Worm (Caenorhabditis elegans) whole organism, L2 larva: ENCODE results near the gene gcy-29.

Experiments
- C34F6.9 ChIP-seq: fragments of 150-350 bp; optimal IDR thresholded peaks from 2 replicates; lab custom pipeline; 2014; ENCODE audit warnings: missing biosample characterization, missing genetic modification characterization
- F13H6.1 ChIP-seq: sonication (generic microtip); optimal IDR thresholded peaks from 2 replicates; lab custom pipeline; 2016; ENCODE audit warnings: missing genetic modification characterization, missing compliant biosample characterization
- R02D3.7 ChIP-seq: fragments of 150-350 bp; optimal IDR thresholded peaks from 2 replicates; lab custom pipeline; 2014; ENCODE audit warnings: missing biosample characterization, missing genetic modification characterization
- Y55F3AM.14 ChIP-seq: fragments of 200-800 bp; sonication (Bioruptor generic); optimal IDR thresholded peaks from 2 replicates; lab custom pipeline; 2018; ENCODE audit warnings: mild to moderate bottlenecking, missing genetic modification characterization, missing compliant biosample characterization
- ZK546.5 ChIP-seq: sonication (generic microtip); optimal IDR thresholded peaks from 2 replicates; lab custom pipeline; 2017; ENCODE audit warnings: missing biosample characterization, missing genetic modification characterization
- alr-1 ChIP-seq: fragments of 150-350 bp; optimal IDR thresholded peaks from 2 replicates; lab custom pipeline; 2014; ENCODE audit warnings: missing biosample characterization, missing genetic modification characterization
- ama-1 ChIP-seq: fragments of 150-350 bp; optimal IDR thresholded peaks from 2 replicates; lab custom pipeline; 2018; ENCODE audit warnings: inconsistent platforms
- crh-2 ChIP-seq: sonication (generic microtip); optimal IDR thresholded peaks from 2 replicates; lab custom pipeline; 2017; ENCODE audit warnings: missing biosample characterization, missing genetic modification characterization
- dmd-4 ChIP-seq: sonication (generic microtip); optimal IDR thresholded peaks from 2 replicates; lab custom pipeline; 2017; ENCODE audit warnings: missing biosample characterization, missing genetic modification characterization
- egl-27 ChIP-seq: sonication (generic microtip); optimal IDR thresholded peaks from 3 replicates; lab custom pipeline; 2017; ENCODE audit warnings: missing biosample characterization, missing genetic modification reagents, missing genetic modification characterization
- elt-1 ChIP-seq: fragments of 150-350 bp; optimal IDR thresholded peaks from 2 replicates; lab custom pipeline; 2014; ENCODE audit warnings: missing biosample characterization, missing genetic modification characterization
- fos-1 ChIP-seq: fragments of 150-350 bp; optimal IDR thresholded peaks from 2 replicates; lab custom pipeline; 2014; ENCODE audit warnings: missing biosample characterization, missing genetic modification characterization
- gmeb-1 ChIP-seq: fragments of 150-350 bp; optimal IDR thresholded peaks from 2 replicates; lab custom pipeline; 2014; ENCODE audit warnings: missing biosample characterization, missing genetic modification characterization
- lin-11 ChIP-seq: fragments of 150-350 bp; sonication (generic microtip); optimal IDR thresholded peaks from 2 replicates; lab custom pipeline; 2014; ENCODE audit warnings: missing biosample characterization, missing genetic modification characterization, inconsistent platforms, mixed read lengths
- lin-13 ChIP-seq: fragments of 150-350 bp; optimal IDR thresholded peaks from 2 replicates; lab custom pipeline; 2014; ENCODE audit warnings: missing biosample characterization, missing genetic modification reagents, missing genetic modification characterization
- lsy-2 ChIP-seq, 2 experiments: fragments of 150-350 bp in 1 of 2; sonication (generic microtip) in 1 of 2; optimal IDR thresholded peaks; 2 replicates each; lab custom pipeline; 2014 to 2017; ENCODE audit warnings: missing biosample characterization in 2 of 2, missing genetic modification characterization in 2 of 2
- mab-5 ChIP-seq: fragments of 150-350 bp; optimal IDR thresholded peaks from 2 replicates; lab custom pipeline; 2014; ENCODE audit warnings: missing biosample characterization, missing genetic modification characterization
- mbf-1 ChIP-seq: sonication (generic microtip); optimal IDR thresholded peaks from 2 replicates; lab custom pipeline; 2017; ENCODE audit warnings: missing biosample characterization, missing genetic modification characterization
- mdl-1 ChIP-seq, 2 experiments: fragments of 150-350 bp in 1 of 2; sonication (generic microtip) in 1 of 2; optimal IDR thresholded peaks; 2 replicates each; lab custom pipeline; 2017; ENCODE audit warnings: missing biosample characterization in 2 of 2, missing genetic modification characterization in 2 of 2
- nhr-11 ChIP-seq: fragments of 150-350 bp; optimal IDR thresholded peaks from 2 replicates; lab custom pipeline; 2014; ENCODE audit warnings: missing biosample characterization, missing genetic modification characterization
- nhr-129 ChIP-seq: fragments of 150-350 bp; optimal IDR thresholded peaks from 2 replicates; lab custom pipeline; 2014; ENCODE audit warnings: missing biosample characterization, missing genetic modification characterization
- nhr-21 ChIP-seq: fragments of 150-350 bp; optimal IDR thresholded peaks from 2 replicates; lab custom pipeline; 2014; ENCODE audit warnings: missing biosample characterization, missing genetic modification characterization
- nhr-237 ChIP-seq: fragments of 150-350 bp; optimal IDR thresholded peaks from 2 replicates; lab custom pipeline; 2014; ENCODE audit warnings: missing biosample characterization, missing genetic modification characterization
- nhr-25 ChIP-seq: fragments of 150-350 bp; sonication (generic microtip); optimal IDR thresholded peaks from 3 replicates; lab custom pipeline; 2014; ENCODE audit warnings: missing biosample characterization, missing genetic modification characterization
- nhr-6 ChIP-seq: fragments of 150-350 bp; optimal IDR thresholded peaks from 2 replicates; lab custom pipeline; 2014; ENCODE audit warnings: missing biosample characterization, missing genetic modification characterization
- nhr-77 ChIP-seq: fragments of 150-350 bp; optimal IDR thresholded peaks from 2 replicates; lab custom pipeline; 2014; ENCODE audit warnings: missing biosample characterization, missing genetic modification characterization
- peb-1 ChIP-seq: fragments of 150-350 bp; optimal IDR thresholded peaks from 2 replicates; lab custom pipeline; 2014; ENCODE audit warnings: missing biosample characterization, missing genetic modification characterization
- sem-4 ChIP-seq: fragments of 150-350 bp; optimal IDR thresholded peaks from 2 replicates; lab custom pipeline; 2014; ENCODE audit warnings: missing biosample characterization, missing genetic modification reagents, missing genetic modification characterization
- sma-3 ChIP-seq: sonication (generic microtip); optimal IDR thresholded peaks from 2 replicates; lab custom pipeline; 2016; ENCODE audit warnings: missing genetic modification reagents, missing genetic modification characterization, missing compliant biosample characterization
- sma-9 ChIP-seq, 2 experiments: fragments of 150-350 bp in 1 of 2; sonication (generic microtip) in 1 of 2; optimal IDR thresholded peaks; 2 replicates each; lab custom pipeline; 2014 to 2016; ENCODE audit warnings: missing genetic modification characterization in 2 of 2, mild to moderate bottlenecking in 1 of 2, missing biosample characterization in 1 of 2, missing compliant biosample characterization in 1 of 2, missing genetic modification reagents in 1 of 2, moderate library complexity in 1 of 2
- snpc-4 ChIP-seq: fragments of 150-350 bp; optimal IDR thresholded peaks from 2 replicates; lab custom pipeline; 2014; ENCODE audit warnings: missing biosample characterization, missing genetic modification characterization
- unc-55 ChIP-seq: fragments of 150-350 bp; sonication (generic microtip); optimal IDR thresholded peaks from 3 replicates; lab custom pipeline; 2014; ENCODE audit warnings: missing biosample characterization, missing genetic modification reagents, missing genetic modification characterization
- unc-62 ChIP-seq: fragments of 150-350 bp; optimal IDR thresholded peaks from 2 replicates; lab custom pipeline; 2014; ENCODE audit warnings: missing biosample characterization, missing genetic modification reagents, missing genetic modification characterization
- zag-1 ChIP-seq: fragments of 150-350 bp; optimal IDR thresholded peaks from 2 replicates; lab custom pipeline; 2014; ENCODE audit warnings: missing biosample characterization, missing genetic modification characterization
- ztf-11 ChIP-seq: sonication (generic microtip); optimal IDR thresholded peaks from 2 replicates; lab custom pipeline; 2017; ENCODE audit warnings: missing biosample characterization, missing genetic modification characterization
- ztf-4 ChIP-seq: fragments of 150-350 bp; optimal IDR thresholded peaks from 2 replicates; lab custom pipeline; 2014; ENCODE audit warnings: missing biosample characterization, missing genetic modification characterization

gcy-29 gene

ce11 chrII:14569322-14569721 is 20.7 kb upstream of the gcy-29 start:
- TF ChIP-seq fos-1 (no peak), sma-9 (GFP tag; optimal IDR thresholded peaks at IDR 0.05; lab: Kevin White, UChicago) (peak; percentile 5), sma-9 (tag; optimal IDR thresholded peaks at IDR 0.05; lab: Kevin White, UChicago) (no peak), elt-1 (tag; lab: Kevin White, UChicago) (no peak), egl-27 (tag; lab: Kevin White, UChicago) (no peak), lsy-2 (tag; optimal IDR thresholded peaks at IDR 0.05; lab: Kevin White, UChicago) (peak in 1 of 2 experiments; percentile 34), snpc-4 (tag; lab: Kevin White, UChicago) (no peak), F13H6.1 (tag; lab: Kevin White, UChicago) (peak; percentile 28), unc-55 (GFP tag; lab: Kevin White, UChicago) (peak; percentile 19)

- TF ChIP-seq alr-1 (tag; lab: Kevin White, UChicago) (no peak), lin-11 (tag; lab: Kevin White, UChicago) (no peak), dmd-4 (tag; lab: Kevin White, UChicago) (no peak), sma-3 (GFP tag; lab: Kevin White, UChicago) (no peak), ztf-11 (no peak)
Measured at ce11 chrII:14567811-14568210, 19.2 kb upstream of the gcy-29 start.

ce11 chrII:14563766-14564370 is 15.3 kb upstream of the gcy-29 start:
- TF ChIP-seq sma-3 (GFP tag; lab: Kevin White, UChicago) = peak; percentile 27
- TF ChIP-seq unc-55 (GFP tag; lab: Kevin White, UChicago) = peak; percentile 23
- TF ChIP-seq lsy-2 (tag; optimal IDR thresholded peaks at IDR 0.05; lab: Kevin White, UChicago) = peak; percentile 16 to 93

- TF ChIP-seq nhr-237 (tag; lab: Kevin White, UChicago) (peak; percentile 67), nhr-6 (tag; lab: Kevin White, UChicago) (peak; percentile 73), zag-1 (peak; percentile 56), ZK546.5 (peak; percentile 74), C34F6.9 (tag; lab: Kevin White, UChicago) (peak; percentile 85), nhr-25 (tag; lab: Kevin White, UChicago) (peak; percentile 87), nhr-21 (peak; percentile 91), snpc-4 (tag; lab: Kevin White, UChicago) (peak; percentile 60), Y55F3AM.14 (GFP tag; lab: Kevin White, UChicago) (peak; percentile 87), mab-5 (peak; percentile 67), R02D3.7 (tag; lab: Kevin White, UChicago) (peak; percentile 21), sem-4 (tag; lab: Kevin White, UChicago) (peak; percentile 17), nhr-77 (tag; lab: Kevin White, UChicago) (peak; percentile 92), sma-3 (GFP tag; lab: Kevin White, UChicago) (peak; percentile 99), crh-2 (tag; lab: Kevin White, UChicago) (peak; percentile 87), lin-13 (peak; percentile 92), gmeb-1 (peak; percentile 81), fos-1 (peak; percentile 81), F13H6.1 (tag; lab: Kevin White, UChicago) (peak; percentile 94), unc-55 (GFP tag; lab: Kevin White, UChicago) (peak; percentile 84), mdl-1 (tag; optimal IDR thresholded peaks at IDR 0.05; lab: Kevin White, UChicago) (peak in 1 of 2 experiments; percentile 80), lsy-2 (tag; optimal IDR thresholded peaks at IDR 0.05; lab: Kevin White, UChicago) (peak; percentile 96 to 99), nhr-129 (tag; lab: Kevin White, UChicago) (peak; percentile 69), ztf-4 (tag; lab: Kevin White, UChicago) (peak; percentile 46)
Measured at ce11 chrII:14561549-14562115, 13.0 kb upstream of the gcy-29 start, which contains the start of gene mog-4. mog-4 (minus strand) TSS chrII:14561599.

ce11 chrII:14555019-14555418 is 6.4 kb upstream of the gcy-29 start:
- TF ChIP-seq F13H6.1 (tag; lab: Kevin White, UChicago) (no peak), mdl-1 (tag; optimal IDR thresholded peaks at IDR 0.05; lab: Kevin White, UChicago) (no peak), ama-1 (lab: Kevin White, UChicago) (no peak), nhr-11 (tag; lab: Kevin White, UChicago) (no peak), elt-1 (tag; lab: Kevin White, UChicago) (no peak), ztf-4 (tag; lab: Kevin White, UChicago) (no peak), unc-62 (GFP tag; lab: Kevin White, UChicago) (no peak), sma-3 (GFP tag; lab: Kevin White, UChicago) (no peak), mbf-1 (tag; lab: Kevin White, UChicago) (no peak), dmd-4 (tag; lab: Kevin White, UChicago) (no peak), peb-1 (tag; lab: Kevin White, UChicago) (no peak)
